Worm (Caenorhabditis elegans) whole organism, L2 larva: Measurements from ENCODE around the gene T26C5.5.

Experiments
- C34F6.9 ChIP-seq: fragments of 150-350 bp; optimal IDR thresholded peaks from 2 replicates; lab custom pipeline; 2014; ENCODE audit warnings: missing biosample characterization, missing genetic modification characterization
- F13H6.1 ChIP-seq: sonication (generic microtip); optimal IDR thresholded peaks from 2 replicates; lab custom pipeline; 2016; ENCODE audit warnings: missing genetic modification characterization, missing compliant biosample characterization
- R02D3.7 ChIP-seq: fragments of 150-350 bp; optimal IDR thresholded peaks from 2 replicates; lab custom pipeline; 2014; ENCODE audit warnings: missing biosample characterization, missing genetic modification characterization
- alr-1 ChIP-seq: fragments of 150-350 bp; optimal IDR thresholded peaks from 2 replicates; lab custom pipeline; 2014; ENCODE audit warnings: missing biosample characterization, missing genetic modification characterization
- aly-2 ChIP-seq: fragments of 150-350 bp; optimal IDR thresholded peaks from 2 replicates; lab custom pipeline; 2014; ENCODE audit warnings: missing biosample characterization, missing genetic modification characterization
- ama-1 ChIP-seq: fragments of 150-350 bp; optimal IDR thresholded peaks from 2 replicates; lab custom pipeline; 2018; ENCODE audit warnings: inconsistent platforms
- blmp-1 ChIP-seq: sonication (generic microtip); optimal IDR thresholded peaks from 2 replicates; lab custom pipeline; 2017; ENCODE audit warnings: missing genetic modification characterization, mild to moderate bottlenecking, missing compliant biosample characterization, antibody characterized with exemption, moderate library complexity; ENCODE audit not compliant: insufficient read depth
- ceh-16 ChIP-seq: fragments of 150-350 bp; optimal IDR thresholded peaks from 2 replicates; lab custom pipeline; 2014; ENCODE audit warnings: missing biosample characterization, missing genetic modification characterization
- crh-2 ChIP-seq: sonication (generic microtip); optimal IDR thresholded peaks from 2 replicates; lab custom pipeline; 2017; ENCODE audit warnings: missing biosample characterization, missing genetic modification characterization
- egl-27 ChIP-seq: sonication (generic microtip); optimal IDR thresholded peaks from 3 replicates; lab custom pipeline; 2017; ENCODE audit warnings: missing biosample characterization, missing genetic modification reagents, missing genetic modification characterization
- elt-1 ChIP-seq: fragments of 150-350 bp; optimal IDR thresholded peaks from 2 replicates; lab custom pipeline; 2014; ENCODE audit warnings: missing biosample characterization, missing genetic modification characterization
- elt-3 ChIP-seq: sonication (generic microtip); optimal IDR thresholded peaks from 2 replicates; lab custom pipeline; 2017; ENCODE audit warnings: missing biosample characterization, missing genetic modification characterization
- gmeb-1 ChIP-seq: fragments of 150-350 bp; optimal IDR thresholded peaks from 2 replicates; lab custom pipeline; 2014; ENCODE audit warnings: missing biosample characterization, missing genetic modification characterization
- lin-11 ChIP-seq: fragments of 150-350 bp; sonication (generic microtip); optimal IDR thresholded peaks from 2 replicates; lab custom pipeline; 2014; ENCODE audit warnings: missing biosample characterization, missing genetic modification characterization, inconsistent platforms, mixed read lengths
- lin-39 ChIP-seq: fragments of 150-350 bp; optimal IDR thresholded peaks from 2 replicates; lab custom pipeline; 2014; ENCODE audit warnings: missing biosample characterization, missing genetic modification reagents, missing genetic modification characterization
- lsy-2 ChIP-seq, 2 experiments: fragments of 150-350 bp in 1 of 2; sonication (generic microtip) in 1 of 2; optimal IDR thresholded peaks; 2 replicates each; lab custom pipeline; 2014 to 2017; ENCODE audit warnings: missing biosample characterization in 2 of 2, missing genetic modification characterization in 2 of 2
- mab-5 ChIP-seq: fragments of 150-350 bp; optimal IDR thresholded peaks from 2 replicates; lab custom pipeline; 2014; ENCODE audit warnings: missing biosample characterization, missing genetic modification characterization
- mbf-1 ChIP-seq: sonication (generic microtip); optimal IDR thresholded peaks from 2 replicates; lab custom pipeline; 2017; ENCODE audit warnings: missing biosample characterization, missing genetic modification characterization
- nhr-10 ChIP-seq: sonication (generic microtip); optimal IDR thresholded peaks from 2 replicates; lab custom pipeline; 2017; ENCODE audit warnings: missing biosample characterization, missing genetic modification characterization
- nhr-11 ChIP-seq: fragments of 150-350 bp; optimal IDR thresholded peaks from 2 replicates; lab custom pipeline; 2014; ENCODE audit warnings: missing biosample characterization, missing genetic modification characterization
- nhr-129 ChIP-seq: fragments of 150-350 bp; optimal IDR thresholded peaks from 2 replicates; lab custom pipeline; 2014; ENCODE audit warnings: missing biosample characterization, missing genetic modification characterization
- nhr-21 ChIP-seq: fragments of 150-350 bp; optimal IDR thresholded peaks from 2 replicates; lab custom pipeline; 2014; ENCODE audit warnings: missing biosample characterization, missing genetic modification characterization
- nhr-23 ChIP-seq: fragments of 150-350 bp; optimal IDR thresholded peaks from 2 replicates; lab custom pipeline; 2014; ENCODE audit warnings: missing biosample characterization, missing genetic modification reagents, missing genetic modification characterization
- nhr-237 ChIP-seq: fragments of 150-350 bp; optimal IDR thresholded peaks from 2 replicates; lab custom pipeline; 2014; ENCODE audit warnings: missing biosample characterization, missing genetic modification characterization
- nhr-6 ChIP-seq: fragments of 150-350 bp; optimal IDR thresholded peaks from 2 replicates; lab custom pipeline; 2014; ENCODE audit warnings: missing biosample characterization, missing genetic modification characterization
- nhr-77 ChIP-seq: fragments of 150-350 bp; optimal IDR thresholded peaks from 2 replicates; lab custom pipeline; 2014; ENCODE audit warnings: missing biosample characterization, missing genetic modification characterization
- peb-1 ChIP-seq: fragments of 150-350 bp; optimal IDR thresholded peaks from 2 replicates; lab custom pipeline; 2014; ENCODE audit warnings: missing biosample characterization, missing genetic modification characterization
- sem-4 ChIP-seq: fragments of 150-350 bp; optimal IDR thresholded peaks from 2 replicates; lab custom pipeline; 2014; ENCODE audit warnings: missing biosample characterization, missing genetic modification reagents, missing genetic modification characterization
- skn-1 ChIP-seq: sonication (generic microtip); optimal IDR thresholded peaks from 2 replicates; lab custom pipeline; 2017; ENCODE audit warnings: missing biosample characterization, missing genetic modification characterization
- sma-3 ChIP-seq: sonication (generic microtip); optimal IDR thresholded peaks from 2 replicates; lab custom pipeline; 2016; ENCODE audit warnings: missing genetic modification reagents, missing genetic modification characterization, missing compliant biosample characterization
- sma-9 ChIP-seq, 2 experiments: fragments of 150-350 bp in 1 of 2; sonication (generic microtip) in 1 of 2; optimal IDR thresholded peaks; 2 replicates each; lab custom pipeline; 2014 to 2016; ENCODE audit warnings: missing genetic modification characterization in 2 of 2, mild to moderate bottlenecking in 1 of 2, missing biosample characterization in 1 of 2, missing compliant biosample characterization in 1 of 2, missing genetic modification reagents in 1 of 2, moderate library complexity in 1 of 2
- snpc-4 ChIP-seq: fragments of 150-350 bp; optimal IDR thresholded peaks from 2 replicates; lab custom pipeline; 2014; ENCODE audit warnings: missing biosample characterization, missing genetic modification characterization
- unc-39 ChIP-seq: fragments of 150-350 bp; optimal IDR thresholded peaks from 2 replicates; lab custom pipeline; 2014; ENCODE audit warnings: missing biosample characterization, missing genetic modification characterization
- unc-62 ChIP-seq: fragments of 150-350 bp; optimal IDR thresholded peaks from 2 replicates; lab custom pipeline; 2014; ENCODE audit warnings: missing biosample characterization, missing genetic modification reagents, missing genetic modification characterization
- zag-1 ChIP-seq: fragments of 150-350 bp; optimal IDR thresholded peaks from 2 replicates; lab custom pipeline; 2014; ENCODE audit warnings: missing biosample characterization, missing genetic modification characterization
- ztf-1 ChIP-seq: fragments of 200-800 bp; sonication (Bioruptor generic); conservative IDR thresholded peaks from 2 replicates; pipeline ENCODE4 v1.3.6; 2022; ENCODE audit warnings: missing genetic modification characterization, missing compliant biosample characterization
- ztf-4 ChIP-seq: fragments of 150-350 bp; optimal IDR thresholded peaks from 2 replicates; lab custom pipeline; 2014; ENCODE audit warnings: missing biosample characterization, missing genetic modification characterization

Gene T26C5.5

DNA sequence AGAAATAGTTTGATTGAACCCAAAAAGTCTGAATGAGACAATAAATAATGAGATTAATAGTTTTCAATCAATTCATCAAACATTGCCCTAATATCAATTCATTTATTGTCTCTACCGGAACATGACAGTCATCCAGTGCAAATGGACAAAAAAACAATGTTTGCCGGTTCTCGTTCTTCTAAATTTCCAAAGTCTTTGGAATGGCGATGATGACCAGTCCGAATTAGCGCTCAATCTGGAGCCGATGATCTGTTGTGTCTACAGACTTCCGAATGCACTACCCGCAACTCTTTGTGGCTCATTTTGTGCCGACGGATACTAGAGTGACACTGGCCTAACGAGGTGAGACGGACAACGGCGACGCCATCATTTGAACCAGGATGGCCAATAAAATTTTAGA is 10.3 kb downstream of the T26C5.5 start, which contains the start of gene T26C5.3:
Gene T26C5.3, plus strand, starts transcription at position 301 of the 400 bp plus-strand sequence.
- no peak for TF ChIP-seq mbf-1 (tag; lab: Kevin White, UChicago)
- no peak for TF ChIP-seq nhr-10 (tag; lab: Kevin White, UChicago)
- no peak for TF ChIP-seq ceh-16
- no peak for TF ChIP-seq ama-1 (lab: Kevin White, UChicago)
- no peak for TF ChIP-seq alr-1 (tag; lab: Kevin White, UChicago)
- no peak for TF ChIP-seq ztf-1 (GFP tag; lab: Robert Waterston, UW)
- no peak for TF ChIP-seq egl-27
- TF ChIP-seq C34F6.9, result no peak
- no peak for TF ChIP-seq nhr-129 (tag; lab: Kevin White, UChicago)
- TF ChIP-seq snpc-4 (tag; lab: Kevin White, UChicago), result no peak
- no peak for TF ChIP-seq lsy-2 (tag; optimal IDR thresholded peaks at IDR 0.05; lab: Kevin White, UChicago)
- no peak for TF ChIP-seq ztf-4
- no peak for TF ChIP-seq sma-9 (GFP tag; optimal IDR thresholded peaks at IDR 0.05; lab: Kevin White, UChicago)
- TF ChIP-seq sma-9 (tag; optimal IDR thresholded peaks at IDR 0.05; lab: Kevin White, UChicago), result no peak
- no peak for TF ChIP-seq sem-4
- no peak for TF ChIP-seq aly-2 (tag; lab: Kevin White, UChicago)
- TF ChIP-seq elt-3, result no peak
- no peak for TF ChIP-seq zag-1 (tag; lab: Kevin White, UChicago)
- TF ChIP-seq peb-1 (tag; lab: Kevin White, UChicago), result no peak

DNA sequence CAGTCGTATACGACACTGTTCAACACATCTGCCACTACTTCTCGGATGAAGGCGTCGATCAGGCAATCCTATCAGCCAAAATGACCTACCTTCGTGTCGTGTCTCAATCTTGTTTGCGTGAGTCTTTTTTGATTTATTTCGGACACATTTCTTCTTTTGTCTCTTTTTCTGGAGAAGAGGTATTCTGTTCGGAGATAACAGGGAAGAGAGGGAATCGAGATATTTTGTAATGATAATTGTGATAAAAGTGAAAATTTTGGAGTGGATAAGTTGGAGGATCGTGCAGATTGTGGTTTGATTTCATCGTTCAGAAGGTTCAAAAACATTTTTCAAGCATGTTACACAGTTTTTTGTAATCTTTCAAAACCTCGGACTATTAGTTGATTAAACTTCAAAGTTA is 12.7 kb downstream of the T26C5.5 start:
- TF ChIP-seq lin-11 (tag; lab: Kevin White, UChicago), result no peak
- no peak for TF ChIP-seq unc-39 (tag; lab: Kevin White, UChicago)
- no peak for TF ChIP-seq nhr-11 (tag; lab: Kevin White, UChicago)
- TF ChIP-seq ztf-1 (GFP tag; lab: Robert Waterston, UW), result no peak
- TF ChIP-seq nhr-21 (tag; lab: Kevin White, UChicago), result no peak
- no peak for TF ChIP-seq egl-27
- no peak for TF ChIP-seq blmp-1 (tag; lab: Kevin White, UChicago)
- TF ChIP-seq aly-2 (tag; lab: Kevin White, UChicago), result no peak
- no peak for TF ChIP-seq ztf-4
- TF ChIP-seq lin-39 (tag; lab: Kevin White, UChicago), result no peak
- no peak for TF ChIP-seq snpc-4 (tag; lab: Kevin White, UChicago)
- no peak for TF ChIP-seq elt-1 (tag; lab: Kevin White, UChicago)
- TF ChIP-seq skn-1 (tag; lab: Kevin White, UChicago), result no peak
- no peak for TF ChIP-seq lsy-2 (tag; optimal IDR thresholded peaks at IDR 0.05; lab: Kevin White, UChicago)
- TF ChIP-seq gmeb-1 (tag; lab: Kevin White, UChicago), result no peak
- no peak for TF ChIP-seq R02D3.7
- TF ChIP-seq nhr-23 (tag; lab: Kevin White, UChicago), result no peak
- no peak for TF ChIP-seq unc-62 (GFP tag; lab: Kevin White, UChicago)
- no peak for TF ChIP-seq sma-9 (GFP tag; optimal IDR thresholded peaks at IDR 0.05; lab: Kevin White, UChicago)
- TF ChIP-seq sma-9 (tag; optimal IDR thresholded peaks at IDR 0.05; lab: Kevin White, UChicago), result no peak
- TF ChIP-seq crh-2 (tag; lab: Kevin White, UChicago), result no peak

DNA sequence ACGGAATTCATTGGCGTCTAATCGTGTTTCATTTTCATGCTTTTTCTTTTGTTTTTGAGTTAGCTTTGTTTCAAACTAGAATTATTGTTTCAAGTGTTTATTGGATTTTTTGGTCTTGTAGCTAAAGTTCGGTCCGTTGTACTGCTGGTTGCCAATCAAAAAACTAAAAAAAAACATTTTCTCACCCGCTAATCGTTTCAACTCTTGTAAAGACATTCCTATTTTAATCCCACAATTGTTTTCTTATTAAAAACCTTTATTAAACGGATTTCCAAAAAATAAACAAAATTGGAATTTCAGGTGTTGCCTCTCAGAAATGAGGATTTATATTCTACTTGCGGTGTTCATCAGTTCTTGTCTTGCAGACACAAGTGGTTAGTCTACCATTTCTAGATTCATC is 13.6 kb downstream of the T26C5.5 start, which contains the start of gene T26C5.2:
Gene T26C5.2, plus strand, starts transcription at position 301 of the 400 bp plus-strand sequence.
- TF ChIP-seq zag-1 (tag; lab: Kevin White, UChicago), result no peak
- TF ChIP-seq unc-62 (GFP tag; lab: Kevin White, UChicago), result no peak
- TF ChIP-seq nhr-237 (tag; lab: Kevin White, UChicago), result no peak
- no peak for TF ChIP-seq nhr-129 (tag; lab: Kevin White, UChicago)
- TF ChIP-seq nhr-6 (tag; lab: Kevin White, UChicago), result no peak
- no peak for TF ChIP-seq mab-5 (tag; lab: Kevin White, UChicago)
- TF ChIP-seq unc-39 (tag; lab: Kevin White, UChicago), result no peak
- TF ChIP-seq sma-9 (GFP tag; optimal IDR thresholded peaks at IDR 0.05; lab: Kevin White, UChicago), result no peak
- TF ChIP-seq sma-9 (tag; optimal IDR thresholded peaks at IDR 0.05; lab: Kevin White, UChicago), result no peak
- TF ChIP-seq nhr-11 (tag; lab: Kevin White, UChicago), result no peak
- TF ChIP-seq gmeb-1 (tag; lab: Kevin White, UChicago), result no peak
- no peak for TF ChIP-seq R02D3.7
- no peak for TF ChIP-seq ceh-16
- no peak for TF ChIP-seq elt-3

DNA sequence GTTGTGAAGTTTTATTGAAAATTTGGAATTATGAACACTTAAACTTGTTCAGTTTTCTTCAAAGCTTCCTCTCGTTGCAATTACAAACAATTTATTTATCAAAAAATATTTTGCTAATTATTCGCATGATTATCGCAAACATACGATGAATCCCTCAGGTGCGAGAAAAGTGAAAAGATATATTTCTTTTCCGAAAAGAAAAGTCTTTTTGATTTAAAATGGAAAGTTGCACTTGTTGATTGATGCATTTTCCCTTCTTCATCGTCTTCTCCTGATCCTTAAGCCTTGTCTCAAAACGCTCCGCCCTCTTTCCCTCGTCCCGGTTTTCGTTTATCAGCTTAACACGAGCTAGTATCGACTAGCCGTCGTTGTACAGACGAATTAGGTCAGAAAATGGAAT is 14.1 kb downstream of the T26C5.5 start:
- no peak for TF ChIP-seq elt-3
- TF ChIP-seq sma-3 (GFP tag; lab: Kevin White, UChicago), result no peak
- TF ChIP-seq blmp-1 (tag; lab: Kevin White, UChicago), result peak; percentile 93
- TF ChIP-seq peb-1 (tag; lab: Kevin White, UChicago), result no peak
- TF ChIP-seq F13H6.1 (tag; lab: Kevin White, UChicago), result no peak
- TF ChIP-seq mab-5 (tag; lab: Kevin White, UChicago), result no peak
- no peak for TF ChIP-seq unc-62 (GFP tag; lab: Kevin White, UChicago)
- TF ChIP-seq nhr-21 (tag; lab: Kevin White, UChicago), result peak; percentile 7
- no peak for TF ChIP-seq nhr-77 (tag; lab: Kevin White, UChicago)
- TF ChIP-seq elt-1 (tag; lab: Kevin White, UChicago), result no peak
- no peak for TF ChIP-seq sem-4
- no peak for TF ChIP-seq snpc-4 (tag; lab: Kevin White, UChicago)
- no peak for TF ChIP-seq ztf-4
